Fruit fly (Drosophila melanogaster) whole organism, embryonic: ENCODE measurements around the gene CG3149.
A peak's percentile ranks its signal among the peaks of the same experiment; 100 is the strongest.

Experiments used
- ATbp ChIP-seq: fragments of 200-800 bp; sonication (Bioruptor generic); optimal IDR thresholded peaks from 2 replicates; lab custom pipeline; 2017; ENCODE audit warnings: missing biosample characterization, mild to moderate bottlenecking, missing genetic modification characterization, missing genetic modification reagents
- CG10147 ChIP-seq: fragments of 200-800 bp; sonication (Bioruptor generic); optimal IDR thresholded peaks from 2 replicates; lab custom pipeline; 2019; ENCODE audit warnings: missing biosample characterization, mild to moderate bottlenecking, missing genetic modification characterization, moderate library complexity
- CG10543 ChIP-seq: fragments of 200-800 bp; sonication (Bioruptor generic); optimal IDR thresholded peaks from 3 replicates; lab custom pipeline; 2017; ENCODE audit warnings: missing biosample characterization, mild to moderate bottlenecking, missing genetic modification characterization, moderate library complexity
- CG13296 ChIP-seq: fragments of 200-800 bp; sonication (Bioruptor generic); optimal IDR thresholded peaks from 3 replicates; lab custom pipeline; 2018; ENCODE audit warnings: missing biosample characterization, mild to moderate bottlenecking, missing genetic modification characterization
- CG13894 ChIP-seq: fragments of 200-800 bp; sonication (Bioruptor generic); optimal IDR thresholded peaks from 3 replicates; lab custom pipeline; 2018; ENCODE audit warnings: missing biosample characterization, mild to moderate bottlenecking, missing genetic modification characterization, moderate library complexity
- CG14014 ChIP-seq: fragments of 200-800 bp; sonication (Bioruptor generic); IDR thresholded peaks from 2 replicates; pipeline ENCODE4 v1.3.6; 2022; ENCODE audit warnings: missing biosample characterization, missing genetic modification characterization
- CG18599 ChIP-seq: fragments of 200-800 bp; sonication (Bioruptor generic); optimal IDR thresholded peaks from 3 replicates; lab custom pipeline; 2017; ENCODE audit warnings: missing biosample characterization, missing genetic modification characterization, mild to moderate bottlenecking, moderate library complexity, missing genetic modification reagents
- CG3281 ChIP-seq: fragments of 200-800 bp; sonication (Bioruptor generic); optimal IDR thresholded peaks from 3 replicates; lab custom pipeline; 2017; ENCODE audit warnings: missing biosample characterization, mild to moderate bottlenecking, missing genetic modification characterization
- CG34376 ChIP-seq: fragments of 200-800 bp; sonication (Bioruptor generic); optimal IDR thresholded peaks from 2 replicates; lab custom pipeline; 2018; ENCODE audit warnings: missing biosample characterization, mild to moderate bottlenecking, missing genetic modification characterization
- CG3726 ChIP-seq: fragments of 200-800 bp; sonication (Bioruptor generic); IDR thresholded peaks from 3 replicates; pipeline ENCODE4, ENCODE4 v1.3.6; 2022; ENCODE audit warnings: missing biosample characterization, missing genetic modification characterization
- CG4707 ChIP-seq: fragments of 200-800 bp; sonication (Bioruptor generic); optimal IDR thresholded peaks from 2 replicates; lab custom pipeline; 2018; ENCODE audit warnings: missing biosample characterization, mild to moderate bottlenecking, missing genetic modification characterization, moderate library complexity
- CG6254 ChIP-seq: fragments of 200-800 bp; sonication (Bioruptor generic); optimal IDR thresholded peaks from 3 replicates; lab custom pipeline; 2017; ENCODE audit warnings: mild to moderate bottlenecking, missing biosample characterization, missing genetic modification reagents, missing genetic modification characterization
- CG6689 ChIP-seq: fragments of 200-800 bp; sonication (Bioruptor generic); IDR thresholded peaks from 2 replicates; pipeline ENCODE4 v1.3.6; 2022; ENCODE audit warnings: missing biosample characterization, missing genetic modification characterization
- CG6813 ChIP-seq: fragments of 200-800 bp; sonication (Bioruptor generic); optimal IDR thresholded peaks from 2 replicates; lab custom pipeline; 2017; ENCODE audit warnings: missing biosample characterization, missing genetic modification characterization, mild to moderate bottlenecking, moderate library complexity, missing genetic modification reagents
- CG6854 ChIP-seq: fragments of 200-800 bp; sonication (Bioruptor generic); optimal IDR thresholded peaks from 3 replicates; lab custom pipeline; 2017; ENCODE audit warnings: missing biosample characterization, mild to moderate bottlenecking, missing genetic modification characterization
- CG8290 ChIP-seq, 3 experiments: fragments of 200-800 bp; sonication (Bioruptor generic); optimal IDR thresholded peaks; 2 replicates each; lab custom pipeline; 2016 to 2019; ENCODE audit warnings: missing biosample characterization in 3 of 3, missing genetic modification characterization in 3 of 3, mild to moderate bottlenecking in 2 of 3, moderate library complexity in 1 of 3
- CG9727 ChIP-seq: fragments of 200-800 bp; sonication (Bioruptor generic); optimal IDR thresholded peaks from 3 replicates; lab custom pipeline; 2017; ENCODE audit warnings: missing biosample characterization, mild to moderate bottlenecking, missing genetic modification characterization
- Dp ChIP-seq: fragments of 200-800 bp; sonication (Bioruptor generic); optimal IDR thresholded peaks from 2 replicates; lab custom pipeline; 2018; ENCODE audit warnings: missing biosample characterization, mild to moderate bottlenecking, missing genetic modification characterization, moderate library complexity
- E2f2 ChIP-seq: fragments of 200-800 bp; sonication (Bioruptor generic); IDR thresholded peaks from 2 replicates; pipeline ENCODE4 v1.3.6; 2022; ENCODE audit warnings: missing biosample characterization, missing genetic modification characterization
- Ets97D ChIP-seq: fragments of 200-800 bp; sonication (Bioruptor generic); optimal IDR thresholded peaks from 3 replicates; lab custom pipeline; 2016; ENCODE audit warnings: missing biosample characterization, missing genetic modification characterization
- GATAe ChIP-seq: fragments of 200-800 bp; sonication (Bioruptor generic); conservative IDR thresholded peaks from 2 replicates; pipeline ENCODE4 v1.3.6; 2022; ENCODE audit warnings: missing biosample characterization, missing genetic modification characterization
- Hmr ChIP-seq: fragments of 200-800 bp; sonication (Bioruptor generic); optimal IDR thresholded peaks from 3 replicates; lab custom pipeline; 2017; ENCODE audit warnings: mild to moderate bottlenecking, missing biosample characterization, missing genetic modification reagents, missing genetic modification characterization
- MTF-1 ChIP-seq: fragments of 200-800 bp; sonication (Bioruptor generic); optimal IDR thresholded peaks from 2 replicates; lab custom pipeline; 2018; ENCODE audit warnings: missing biosample characterization, mild to moderate bottlenecking, missing genetic modification characterization, borderline replicate concordance
- NfI ChIP-seq: fragments of 200-800 bp; sonication (Bioruptor generic); optimal IDR thresholded peaks from 3 replicates; lab custom pipeline; 2018; ENCODE audit warnings: missing biosample characterization, mild to moderate bottlenecking, missing genetic modification characterization, moderate library complexity
- Ravus ChIP-seq: fragments of 200-800 bp; sonication (Bioruptor generic); IDR thresholded peaks from 2 replicates; pipeline ENCODE4 v1.3.6; 2022; ENCODE audit warnings: missing biosample characterization, missing genetic modification characterization
- Tbp ChIP-seq: fragments of >200 bp; optimal IDR thresholded peaks from 2 replicates; lab custom pipeline; 2018; ENCODE audit warnings: missing biosample characterization, missing genetic modification characterization
- Trl ChIP-seq, 3 experiments: fragments of >200 bp in 2 of 3; fragments of 200-800 bp in 1 of 3; sonication (Bioruptor generic) in 1 of 3; optimal IDR thresholded peaks; 2 replicates in 1 of 3; 3 replicates in 2 of 3; lab custom pipeline; 2016 to 2017; ENCODE audit warnings: missing biosample characterization in 1 of 3, missing genetic modification characterization in 1 of 3
- abd-A ChIP-seq: fragments of 200-800 bp; sonication (Bioruptor generic); optimal IDR thresholded peaks from 3 replicates; lab custom pipeline; 2019; ENCODE audit warnings: missing biosample characterization, mild to moderate bottlenecking, missing genetic modification characterization, moderate library complexity
- ase ChIP-seq: fragments of 200-800 bp; sonication (Bioruptor generic); IDR thresholded peaks from 3 replicates; pipeline ENCODE4 v1.3.6; 2022; ENCODE audit warnings: missing biosample characterization, missing genetic modification characterization
- bcd ChIP-seq: fragments of 200-800 bp; sonication (Bioruptor generic); optimal IDR thresholded peaks from 2 replicates; lab custom pipeline; 2017; ENCODE audit warnings: missing biosample characterization, mild to moderate bottlenecking, missing genetic modification characterization
- ci ChIP-seq: fragments of 200-800 bp; sonication (Bioruptor generic); IDR thresholded peaks from 3 replicates; pipeline ENCODE4 v1.3.6; 2022; ENCODE audit warnings: missing biosample characterization, missing genetic modification characterization
- esg ChIP-seq: fragments of 200-800 bp; sonication (Bioruptor generic); conservative IDR thresholded peaks from 2 replicates; pipeline ENCODE4 v1.3.6; 2022; ENCODE audit warnings: missing biosample characterization, missing genetic modification characterization
- fd96Cb ChIP-seq: fragments of 200-800 bp; sonication (Bioruptor generic); optimal IDR thresholded peaks from 2 replicates; lab custom pipeline; 2018; ENCODE audit warnings: missing biosample characterization, mild to moderate bottlenecking, missing genetic modification characterization, moderate library complexity
- ken ChIP-seq: fragments of 200-800 bp; sonication (Bioruptor generic); IDR thresholded peaks from 3 replicates; pipeline ENCODE4 v1.3.6; 2022; ENCODE audit warnings: missing biosample characterization, missing genetic modification characterization
- mirr ChIP-seq: fragments of 200-800 bp; sonication (Bioruptor generic); optimal IDR thresholded peaks from 3 replicates; lab custom pipeline; 2018; ENCODE audit warnings: missing biosample characterization, mild to moderate bottlenecking, missing genetic modification characterization
- odd ChIP-seq: fragments of 200-800 bp; sonication (Bioruptor generic); optimal IDR thresholded peaks from 2 replicates; lab custom pipeline; 2017; ENCODE audit warnings: missing biosample characterization, mild to moderate bottlenecking, missing genetic modification characterization
- otp ChIP-seq: fragments of 200-800 bp; sonication (Bioruptor generic); IDR thresholded peaks from 3 replicates; pipeline ENCODE4, ENCODE4 v1.3.6; 2022; ENCODE audit warnings: missing biosample characterization, missing genetic modification characterization
- pzg ChIP-seq: fragments of 200-800 bp; sonication (Bioruptor generic); optimal IDR thresholded peaks from 3 replicates; lab custom pipeline; 2018; ENCODE audit warnings: missing biosample characterization, mild to moderate bottlenecking, missing genetic modification characterization, moderate library complexity
- ranshi ChIP-seq: fragments of 200-800 bp; sonication (Bioruptor generic); IDR thresholded peaks from 2 replicates; pipeline ENCODE4 v1.3.6; 2022; ENCODE audit warnings: missing biosample characterization, missing genetic modification characterization
- scrt ChIP-seq: fragments of 200-800 bp; sonication (Bioruptor generic); optimal IDR thresholded peaks from 2 replicates; lab custom pipeline; 2018; ENCODE audit warnings: missing biosample characterization, mild to moderate bottlenecking, missing genetic modification characterization, moderate library complexity
- seq ChIP-seq: fragments of 200-800 bp; sonication (Bioruptor generic); IDR thresholded peaks from 2 replicates; pipeline ENCODE4 v1.3.6; 2022; ENCODE audit warnings: missing biosample characterization, missing genetic modification characterization
- slp2 ChIP-seq: fragments of 200-800 bp; sonication (Bioruptor generic); optimal IDR thresholded peaks from 2 replicates; lab custom pipeline; 2016; ENCODE audit warnings: missing biosample characterization, missing genetic modification characterization
- stc ChIP-seq: fragments of 200-800 bp; sonication (Bioruptor generic); IDR thresholded peaks from 2 replicates; pipeline ENCODE4 v1.3.6; 2022; ENCODE audit warnings: missing biosample characterization, missing genetic modification characterization
- tio ChIP-seq: fragments of 200-800 bp; sonication (Bioruptor generic); optimal IDR thresholded peaks from 2 replicates; lab custom pipeline; 2017; ENCODE audit warnings: missing biosample characterization, missing genetic modification characterization, inconsistent platforms
- tll ChIP-seq, 2 experiments: fragments of 200-800 bp in 1 of 2; fragments of >200 bp in 1 of 2; sonication (Bioruptor generic) in 1 of 2; optimal IDR thresholded peaks; 2 replicates each; lab custom pipeline; 2017 to 2019; ENCODE audit warnings: missing biosample characterization in 2 of 2, missing genetic modification characterization in 2 of 2, mild to moderate bottlenecking in 1 of 2, moderate library complexity in 1 of 2
- tup ChIP-seq: fragments of 200-800 bp; sonication (Bioruptor generic); optimal IDR thresholded peaks from 2 replicates; lab custom pipeline; 2016; ENCODE audit warnings: missing biosample characterization, mild to moderate bottlenecking, missing genetic modification characterization, moderate library complexity
- wek ChIP-seq: fragments of 200-800 bp; sonication (Bioruptor generic); optimal IDR thresholded peaks from 3 replicates; lab custom pipeline; 2018; ENCODE audit warnings: missing biosample characterization, mild to moderate bottlenecking, missing genetic modification characterization, moderate library complexity
- zf30C ChIP-seq: fragments of 200-800 bp; sonication (Bioruptor generic); optimal IDR thresholded peaks from 3 replicates; lab custom pipeline; 2018; ENCODE audit warnings: missing biosample characterization, mild to moderate bottlenecking, missing genetic modification characterization

The CG3149 gene

DNA sequence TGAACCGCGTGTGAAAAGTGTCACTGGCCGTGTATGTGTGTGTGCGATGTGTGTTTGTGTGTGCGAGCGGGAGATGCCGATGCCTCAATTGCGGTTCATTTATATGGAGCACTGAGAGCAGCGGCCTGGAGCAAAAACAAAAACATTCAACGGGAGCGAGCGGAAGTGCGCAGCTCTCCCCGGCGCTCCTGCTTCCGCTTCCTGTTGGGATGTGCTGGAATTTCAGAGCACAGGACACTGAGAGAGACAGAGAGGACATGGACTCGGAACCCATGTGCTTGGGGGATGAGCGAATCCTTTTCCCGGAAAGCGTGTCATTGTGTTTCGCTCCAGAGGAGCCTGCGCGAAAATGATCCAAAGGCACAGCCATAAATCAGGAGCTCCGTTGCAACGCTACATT lies 30.8 kb downstream of the CG3149 start (continued):
- TF ChIP-seq CG13894: peak; percentile 42
- TF ChIP-seq ci: peak; percentile 74; the same call in 2 of the 3 replicates
- TF ChIP-seq CG13296 (GFP tag; lab: Kevin White, UChicago): peak; percentile 74
- peak; percentile 76 for TF ChIP-seq CG18599 (GFP tag; lab: Kevin White, UChicago)
- peak; percentile 71 for TF ChIP-seq odd (GFP tag; lab: Kevin White, UChicago)
- no peak for TF ChIP-seq slp2 (GFP tag; lab: Kevin White, UChicago)
- TF ChIP-seq ATbp (GFP tag; lab: Kevin White, UChicago): peak; percentile 57
- no peak for TF ChIP-seq CG10147
- peak; percentile 69 for TF ChIP-seq Hmr
- TF ChIP-seq Tbp: no peak
- TF ChIP-seq Dp (GFP tag; lab: Kevin White, UChicago): no peak
- peak in 1 of 2 experiments; percentile 61 for TF ChIP-seq Trl (optimal IDR thresholded peaks at IDR 0.05; lab: Kevin White, UChicago)
- no peak for TF ChIP-seq Trl (GFP tag; optimal IDR thresholded peaks at IDR 0.05; lab: Kevin White, UChicago)
- no peak for TF ChIP-seq GATAe
- peak; percentile 87 for TF ChIP-seq CG34376 (GFP tag; lab: Kevin White, UChicago)
- TF ChIP-seq abd-A (tag; lab: Kevin White, UChicago): peak; percentile 67
- peak; percentile 51 for TF ChIP-seq CG6254 (GFP tag; lab: Kevin White, UChicago)
- no peak for TF ChIP-seq ranshi (GFP tag; lab: Robert Waterston, UW)
- peak; percentile 72 for TF ChIP-seq mirr (GFP tag; lab: Kevin White, UChicago)
- TF ChIP-seq zf30C (GFP tag; lab: Kevin White, UChicago): peak; percentile 23
- peak; percentile 67 for TF ChIP-seq CG10543 (GFP tag; lab: Kevin White, UChicago)
- TF ChIP-seq CG6854 (GFP tag; lab: Kevin White, UChicago): peak; percentile 56
- TF ChIP-seq tll (GFP tag; optimal IDR thresholded peaks at IDR 0.05; lab: Kevin White, UChicago): no peak
- no peak for TF ChIP-seq tio (GFP tag; lab: Kevin White, UChicago)
- 0 out of 3 replicates have a peak, but pooled peaks have one; percentile 22 for TF ChIP-seq ken (GFP tag; lab: Robert Waterston, UW)
- no peak for TF ChIP-seq CG6689 (GFP tag; lab: Robert Waterston, UW)
- no peak for TF ChIP-seq CG3726 (GFP tag; lab: Robert Waterston, UW)
- TF ChIP-seq MTF-1 (GFP tag; lab: Kevin White, UChicago): peak; percentile 46
- no peak for TF ChIP-seq fd96Cb (tag; lab: Kevin White, UChicago)
- TF ChIP-seq CG8290 (GFP tag; optimal IDR thresholded peaks at IDR 0.05; lab: Kevin White, UChicago): no peak
- peak in 1 of 2 experiments; percentile 53 for TF ChIP-seq CG8290 (tag; optimal IDR thresholded peaks at IDR 0.05; lab: Kevin White, UChicago)
- TF ChIP-seq CG6813 (GFP tag; lab: Kevin White, UChicago): peak; percentile 69
- peak; percentile 15; the same call in 1 of the 2 replicates for TF ChIP-seq stc (GFP tag; lab: Robert Waterston, UW)
- TF ChIP-seq pzg (GFP tag; lab: Kevin White, UChicago): peak; percentile 0
- TF ChIP-seq CG4707 (GFP tag; lab: Kevin White, UChicago): peak; percentile 10
- TF ChIP-seq CG14014 (GFP tag; lab: Robert Waterston, UW): peak; percentile 10; the same call in 1 of the 2 replicates
- peak; percentile 73 for TF ChIP-seq Ets97D (GFP tag; lab: Kevin White, UChicago)
- 0 out of 3 replicates have a peak, but pooled peaks have one; percentile 27 for TF ChIP-seq otp (GFP tag; lab: Robert Waterston, UW)
- TF ChIP-seq bcd (GFP tag; lab: Kevin White, UChicago): no peak
- TF ChIP-seq seq (GFP tag; lab: Robert Waterston, UW): peak; percentile 61; the same call in 1 of the 2 replicates
- TF ChIP-seq NfI: peak; percentile 23
- no peak for TF ChIP-seq esg
- TF ChIP-seq wek (GFP tag; lab: Kevin White, UChicago): peak; percentile 39
- peak; percentile 64 for TF ChIP-seq CG3281
- peak; percentile 21 for TF ChIP-seq CG9727 (GFP tag; lab: Kevin White, UChicago)
- TF ChIP-seq tup (GFP tag; lab: Kevin White, UChicago): no peak
- TF ChIP-seq ase (GFP tag; lab: Robert Waterston, UW): no peak
- TF ChIP-seq Ravus (GFP tag; lab: Robert Waterston, UW): no peak
- peak; percentile 52 for TF ChIP-seq scrt (GFP tag; lab: Kevin White, UChicago)
- TF ChIP-seq E2f2: 0 out of 2 replicates have a peak, but pooled peaks have one; percentile 13
